Fruit fly (Drosophila melanogaster) whole organism, embryonic: ENCODE measurements around the gene CG7985.

Experiments
- ATbp ChIP-seq: fragments of 200-800 bp; sonication (Bioruptor generic); optimal IDR thresholded peaks from 2 replicates; lab custom pipeline; 2017; ENCODE audit warnings: missing biosample characterization, mild to moderate bottlenecking, missing genetic modification characterization, missing genetic modification reagents
- Ada2b ChIP-seq: fragments of 200-800 bp; sonication (Bioruptor generic); IDR thresholded peaks from 2 replicates; pipeline ENCODE4 v1.3.6; 2022; ENCODE audit warnings: missing biosample characterization, missing genetic modification characterization
- Awh ChIP-seq: fragments of 200-800 bp; sonication (Bioruptor generic); IDR thresholded peaks from 2 replicates; pipeline ENCODE4, ENCODE4 v1.3.6; 2022; ENCODE audit warnings: missing biosample characterization, missing genetic modification characterization
- CG10543 ChIP-seq: fragments of 200-800 bp; sonication (Bioruptor generic); optimal IDR thresholded peaks from 3 replicates; lab custom pipeline; 2017; ENCODE audit warnings: missing biosample characterization, mild to moderate bottlenecking, missing genetic modification characterization, moderate library complexity
- CG11696 ChIP-seq: fragments of 200-800 bp; sonication (Bioruptor generic); IDR thresholded peaks from 2 replicates; pipeline ENCODE4 v1.3.6; 2022; ENCODE audit warnings: missing biosample characterization, missing genetic modification characterization
- CG12391 ChIP-seq: fragments of 200-800 bp; sonication (Bioruptor generic); optimal IDR thresholded peaks from 3 replicates; lab custom pipeline; 2018; ENCODE audit warnings: missing biosample characterization, mild to moderate bottlenecking, missing genetic modification characterization, moderate library complexity
- CG12769 ChIP-seq: fragments of 200-800 bp; sonication (Bioruptor generic); optimal IDR thresholded peaks from 2 replicates; lab custom pipeline; 2019; ENCODE audit warnings: missing biosample characterization, mild to moderate bottlenecking, missing genetic modification characterization, moderate library complexity
- CG13775 ChIP-seq: fragments of 200-800 bp; sonication (Bioruptor generic); optimal IDR thresholded peaks from 3 replicates; lab custom pipeline; 2017; ENCODE audit warnings: missing biosample characterization, mild to moderate bottlenecking, missing genetic modification characterization
- CG14441 ChIP-seq: fragments of 200-800 bp; sonication (Bioruptor generic); IDR thresholded peaks from 2 replicates; pipeline ENCODE4 v1.3.6; 2022; ENCODE audit warnings: missing biosample characterization, missing genetic modification characterization
- CG14860 ChIP-seq: fragments of 200-800 bp; sonication (Bioruptor generic); IDR thresholded peaks from 3 replicates; pipeline ENCODE4 v1.3.6; 2022; ENCODE audit warnings: missing biosample characterization, missing genetic modification characterization; ENCODE audit not compliant: partially characterized antibody
- CG14965 ChIP-seq: fragments of 200-800 bp; sonication (Bioruptor generic); optimal IDR thresholded peaks from 2 replicates; lab custom pipeline; 2016; ENCODE audit warnings: missing biosample characterization, missing genetic modification characterization, borderline replicate concordance
- CG15269 ChIP-seq: fragments of 200-800 bp; sonication (Bioruptor generic); optimal IDR thresholded peaks from 2 replicates; lab custom pipeline; 2018; ENCODE audit warnings: missing biosample characterization, mild to moderate bottlenecking, missing genetic modification characterization, moderate library complexity
- CG15696 ChIP-seq: fragments of 200-800 bp; sonication (Bioruptor generic); optimal IDR thresholded peaks from 2 replicates; lab custom pipeline; 2019; ENCODE audit warnings: missing biosample characterization, mild to moderate bottlenecking, missing genetic modification characterization, moderate library complexity
- CG1792 ChIP-seq: fragments of 200-800 bp; sonication (Bioruptor generic); optimal IDR thresholded peaks from 2 replicates; lab custom pipeline; 2016; ENCODE audit warnings: missing biosample characterization, missing genetic modification characterization
- CG30020 ChIP-seq: fragments of 200-800 bp; optimal IDR thresholded peaks from 2 replicates; lab custom pipeline; 2019; ENCODE audit warnings: missing biosample characterization, mild to moderate bottlenecking, missing genetic modification characterization, moderate library complexity
- CG30431 ChIP-seq: fragments of 200-800 bp; sonication (Bioruptor generic); optimal IDR thresholded peaks from 2 replicates; lab custom pipeline; 2017; ENCODE audit warnings: missing biosample characterization, missing genetic modification characterization
- CG3065 ChIP-seq: fragments of 200-800 bp; sonication (Bioruptor generic); optimal IDR thresholded peaks from 2 replicates; lab custom pipeline; 2016; ENCODE audit warnings: missing biosample characterization, missing genetic modification characterization
- CG31441 ChIP-seq: fragments of 200-800 bp; sonication (Bioruptor generic); IDR thresholded peaks from 2 replicates; pipeline ENCODE4 v1.3.6; 2022; ENCODE audit warnings: missing biosample characterization, missing genetic modification characterization
- CG3281 ChIP-seq: fragments of 200-800 bp; sonication (Bioruptor generic); optimal IDR thresholded peaks from 3 replicates; lab custom pipeline; 2017; ENCODE audit warnings: missing biosample characterization, mild to moderate bottlenecking, missing genetic modification characterization
- CG6854 ChIP-seq: fragments of 200-800 bp; sonication (Bioruptor generic); optimal IDR thresholded peaks from 3 replicates; lab custom pipeline; 2017; ENCODE audit warnings: missing biosample characterization, mild to moderate bottlenecking, missing genetic modification characterization
- CG7357 ChIP-seq: fragments of 200-800 bp; sonication (Bioruptor generic); IDR thresholded peaks from 3 replicates; pipeline ENCODE4 v1.3.6; 2022; ENCODE audit warnings: missing biosample characterization, missing genetic modification characterization
- CG7963 ChIP-seq: fragments of 200-800 bp; sonication (Bioruptor generic); IDR thresholded peaks from 3 replicates; pipeline ENCODE4 v1.3.6; 2022; ENCODE audit warnings: missing biosample characterization, missing genetic modification characterization; ENCODE audit not compliant: partially characterized antibody
- CoRest ChIP-seq: fragments of 200-800 bp; sonication (Bioruptor generic); optimal IDR thresholded peaks from 3 replicates; lab custom pipeline; 2018; ENCODE audit warnings: missing biosample characterization, mild to moderate bottlenecking, missing genetic modification characterization, moderate library complexity
- CrebB ChIP-seq: fragments of 200-800 bp; sonication (Bioruptor generic); optimal IDR thresholded peaks from 3 replicates; lab custom pipeline; 2018; ENCODE audit warnings: missing biosample characterization, mild to moderate bottlenecking, missing genetic modification characterization
- D19B ChIP-seq: fragments of 200-800 bp; sonication (Bioruptor generic); optimal IDR thresholded peaks from 2 replicates; lab custom pipeline; 2017; ENCODE audit warnings: missing biosample characterization, mild to moderate bottlenecking, missing genetic modification characterization
- Dbx ChIP-seq: fragments of 200-800 bp; sonication (Bioruptor generic); IDR thresholded peaks from 3 replicates; pipeline ENCODE4 v1.3.6; 2022; ENCODE audit warnings: missing biosample characterization, missing genetic modification characterization
- Deaf1 ChIP-seq: fragments of 200-800 bp; optimal IDR thresholded peaks from 3 replicates; lab custom pipeline; 2019; ENCODE audit warnings: missing biosample characterization, mild to moderate bottlenecking, missing genetic modification characterization, moderate library complexity
- Doc2 ChIP-seq: fragments of 200-800 bp; sonication (Bioruptor generic); IDR thresholded peaks from 2 replicates; pipeline ENCODE4 v1.3.6; 2022; ENCODE audit warnings: missing biosample characterization, missing genetic modification characterization
- HHEX ChIP-seq: fragments of 200-800 bp; sonication (Bioruptor generic); optimal IDR thresholded peaks from 3 replicates; lab custom pipeline; 2017; ENCODE audit warnings: missing biosample characterization, mild to moderate bottlenecking, missing genetic modification characterization, missing genetic modification reagents
- HLHmδ ChIP-seq: fragments of 200-800 bp; sonication (Bioruptor generic); optimal IDR thresholded peaks from 2 replicates; lab custom pipeline; 2018; ENCODE audit warnings: missing biosample characterization, mild to moderate bottlenecking, missing genetic modification characterization, moderate library complexity
- Hr3 ChIP-seq: fragments of 200-800 bp; sonication (Bioruptor generic); optimal IDR thresholded peaks from 3 replicates; lab custom pipeline; 2016; ENCODE audit warnings: missing biosample characterization, missing genetic modification characterization
- Hsf ChIP-seq: fragments of 200-800 bp; sonication (Bioruptor generic); optimal IDR thresholded peaks from 3 replicates; lab custom pipeline; 2016; ENCODE audit warnings: missing biosample characterization, missing genetic modification characterization
- Nf-YA ChIP-seq: fragments of 200-800 bp; sonication (Bioruptor generic); IDR thresholded peaks from 2 replicates; pipeline ENCODE4 v1.3.6; 2022; ENCODE audit warnings: missing biosample characterization, missing genetic modification characterization
- Pdp1 ChIP-seq, 2 experiments: fragments of 200-800 bp; sonication (Bioruptor generic); optimal IDR thresholded peaks; 3 replicates each; lab custom pipeline; 2016; ENCODE audit warnings: missing biosample characterization in 2 of 2, missing genetic modification characterization in 2 of 2, mild to moderate bottlenecking in 1 of 2, moderate library complexity in 1 of 2
- Xrp1 ChIP-seq: fragments of 200-800 bp; sonication (Bioruptor generic); IDR thresholded peaks from 2 replicates; pipeline ENCODE4 v1.3.6; 2022; ENCODE audit warnings: missing biosample characterization, missing genetic modification characterization
- bab2 ChIP-seq: fragments of 200-800 bp; sonication (Bioruptor generic); optimal IDR thresholded peaks from 2 replicates; lab custom pipeline; 2016; ENCODE audit warnings: missing biosample characterization, missing genetic modification characterization
- chm ChIP-seq: fragments of 200-800 bp; sonication (Bioruptor generic); IDR thresholded peaks from 2 replicates; pipeline ENCODE4 v1.3.6; 2022; ENCODE audit warnings: missing biosample characterization, missing genetic modification characterization
- jumu ChIP-seq: fragments of 200-800 bp; sonication (Bioruptor generic); optimal IDR thresholded peaks from 3 replicates; lab custom pipeline; 2016; ENCODE audit warnings: missing biosample characterization, missing genetic modification characterization
- ken ChIP-seq: fragments of 200-800 bp; sonication (Bioruptor generic); IDR thresholded peaks from 3 replicates; pipeline ENCODE4 v1.3.6; 2022; ENCODE audit warnings: missing biosample characterization, missing genetic modification characterization
- maf-S ChIP-seq: fragments of 200-800 bp; sonication (Bioruptor generic); optimal IDR thresholded peaks from 2 replicates; lab custom pipeline; 2016; ENCODE audit warnings: missing biosample characterization, missing genetic modification characterization
- onecut ChIP-seq: fragments of 200-800 bp; sonication (Bioruptor generic); IDR thresholded peaks from 2 replicates; pipeline ENCODE4 v1.3.6; 2022; ENCODE audit warnings: missing biosample characterization, missing genetic modification characterization
- pho ChIP-seq: fragments of 200-800 bp; sonication (Bioruptor generic); optimal IDR thresholded peaks from 2 replicates; lab custom pipeline; 2016; ENCODE audit warnings: missing biosample characterization, missing genetic modification characterization
- pnt ChIP-seq: fragments of 200-800 bp; sonication (Bioruptor generic); optimal IDR thresholded peaks from 3 replicates; lab custom pipeline; 2016; ENCODE audit warnings: missing biosample characterization, missing genetic modification characterization
- rib ChIP-seq: fragments of 200-800 bp; sonication (Bioruptor generic); IDR thresholded peaks from 2 replicates; pipeline ENCODE4 v1.3.6; 2022; ENCODE audit warnings: missing biosample characterization, missing genetic modification characterization
- scrt ChIP-seq: fragments of 200-800 bp; sonication (Bioruptor generic); optimal IDR thresholded peaks from 2 replicates; lab custom pipeline; 2018; ENCODE audit warnings: missing biosample characterization, mild to moderate bottlenecking, missing genetic modification characterization, moderate library complexity
- sens ChIP-seq: fragments of 200-800 bp; sonication (Bioruptor generic); peaks from one replicate; lab custom pipeline; 2016; ENCODE audit warnings: missing biosample characterization, missing genetic modification characterization
- sr ChIP-seq: fragments of 200-800 bp; sonication (Bioruptor generic); IDR thresholded peaks from 3 replicates; pipeline ENCODE4 v1.3.6; 2022; ENCODE audit warnings: missing biosample characterization, missing genetic modification characterization
- stc ChIP-seq: fragments of 200-800 bp; sonication (Bioruptor generic); IDR thresholded peaks from 2 replicates; pipeline ENCODE4 v1.3.6; 2022; ENCODE audit warnings: missing biosample characterization, missing genetic modification characterization
- wek ChIP-seq: fragments of 200-800 bp; sonication (Bioruptor generic); optimal IDR thresholded peaks from 3 replicates; lab custom pipeline; 2018; ENCODE audit warnings: missing biosample characterization, mild to moderate bottlenecking, missing genetic modification characterization, moderate library complexity
- zfh2 ChIP-seq: fragments of 200-800 bp; sonication (Bioruptor generic); optimal IDR thresholded peaks from 2 replicates; lab custom pipeline; 2016; ENCODE audit warnings: missing biosample characterization, missing genetic modification characterization

The CG7985 gene

DNA sequence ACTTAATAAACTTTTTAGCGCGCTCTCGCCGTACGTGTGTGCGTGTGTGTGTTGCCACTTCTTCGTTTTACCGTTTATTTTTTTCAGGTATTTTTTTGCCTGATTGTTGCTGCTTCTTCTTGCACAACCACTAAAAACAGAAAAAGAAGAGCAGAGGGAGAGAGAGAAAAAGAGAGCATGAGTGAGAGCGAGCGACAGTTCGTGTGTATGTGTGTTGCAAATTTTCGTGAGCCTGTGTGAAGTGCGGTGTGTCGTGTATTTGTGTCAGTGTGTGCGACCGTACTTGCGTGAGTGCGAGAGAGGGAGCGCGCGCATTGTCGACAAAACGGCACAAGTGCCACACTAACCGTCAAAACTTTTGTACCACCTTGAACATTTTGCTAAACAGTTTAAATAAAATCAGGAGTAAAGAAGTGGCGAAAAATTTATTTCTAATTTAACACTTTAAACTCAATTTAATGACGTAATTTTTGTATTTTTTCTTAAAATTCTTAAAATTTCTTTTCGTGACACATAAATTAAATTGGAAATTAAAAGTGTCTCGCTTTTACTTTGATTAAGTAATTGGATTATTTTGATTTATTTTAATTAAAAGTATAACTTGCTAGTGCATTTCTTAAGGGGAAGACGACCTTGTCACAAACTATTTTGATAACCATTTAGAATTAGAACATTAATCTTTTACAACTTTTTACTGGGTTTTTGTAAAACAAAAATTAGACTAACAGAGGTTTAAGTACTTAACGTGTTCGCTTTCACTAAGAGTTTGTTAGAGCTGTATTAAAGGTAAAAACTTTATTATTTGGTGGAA is 2.5 kb upstream of the CG7985 start (continued):
- TF ChIP-seq jumu (GFP tag; lab: Kevin White, UChicago) (peak; percentile 19), CG1792 (GFP tag; lab: Kevin White, UChicago) (no peak), Hr3 (GFP tag; lab: Kevin White, UChicago) (peak; percentile 77), pnt (peak; percentile 23), zfh2 (GFP tag; lab: Kevin White, UChicago) (no peak), CG3281 (GFP tag; lab: Kevin White, UChicago) (peak; percentile 57), bab2 (GFP tag; lab: Kevin White, UChicago) (peak; percentile 62), Doc2 (GFP tag; lab: Robert Waterston, UW) (no peak), chm (GFP tag; lab: Robert Waterston, UW) (no peak), Pdp1 (GFP tag; optimal IDR thresholded peaks at IDR 0.05; lab: Kevin White, UChicago) (peak; percentile 28 to 88), CG7963 (GFP tag; lab: Robert Waterston, UW) (no peak), CG14965 (GFP tag; lab: Kevin White, UChicago) (no peak), CG14441 (GFP tag; lab: Robert Waterston, UW) (no peak), Dbx (no peak), maf-S (GFP tag; lab: Kevin White, UChicago) (no peak), CG10543 (GFP tag; lab: Kevin White, UChicago) (peak; percentile 51), Awh (GFP tag; lab: Robert Waterston, UW) (no peak), stc (no peak), Ada2b (GFP tag; lab: Robert Waterston, UW) (no peak), CG15269 (peak; percentile 75), rib (GFP tag; lab: Robert Waterston, UW) (no peak), CrebB (tag; lab: Kevin White, UChicago) (peak; percentile 59), Deaf1 (tag; lab: Kevin White, UChicago) (peak; percentile 58), Hsf (peak; percentile 70), D19B (GFP tag; lab: Kevin White, UChicago) (peak; percentile 37), HLHmδ (GFP tag; lab: Kevin White, UChicago) (peak; percentile 37), CG30020 (tag; lab: Kevin White, UChicago) (peak; percentile 9), CG31441 (GFP tag; lab: Robert Waterston, UW) (no peak), wek (GFP tag; lab: Kevin White, UChicago) (no peak), Nf-YA (no peak), CG13775 (GFP tag; lab: Kevin White, UChicago) (peak; percentile 70), CG30431 (GFP tag; lab: Kevin White, UChicago) (peak; percentile 17), sens (GFP tag; lab: Kevin White, UChicago) (peak; percentile 93), scrt (GFP tag; lab: Kevin White, UChicago) (no peak), CG12391 (tag; lab: Kevin White, UChicago) (peak; percentile 75), CoRest (peak; percentile 86), ken (GFP tag; lab: Robert Waterston, UW) (no peak), ATbp (GFP tag; lab: Kevin White, UChicago) (peak; percentile 38), pho (GFP tag; lab: Kevin White, UChicago) (peak; percentile 32), CG11696 (GFP tag; lab: Robert Waterston, UW) (no peak), CG3065 (GFP tag; lab: Kevin White, UChicago) (no peak), Xrp1 (no peak), CG12769 (tag; lab: Kevin White, UChicago) (peak; percentile 62), CG15696 (no peak), CG14860 (GFP tag; lab: Robert Waterston, UW) (no peak), sr (GFP tag; lab: Robert Waterston, UW) (no peak), CG6854 (peak; percentile 41), HHEX (GFP tag; lab: Kevin White, UChicago) (peak; percentile 50), CG7357 (GFP tag; lab: Robert Waterston, UW) (0 out of 3 replicates have a peak, but pooled peaks have one; percentile 14), onecut (GFP tag; lab: Robert Waterston, UW) (peak; percentile 42)
